Worm (Caenorhabditis elegans): Measurements from ENCODE around the gene pap-3.

DNA sequence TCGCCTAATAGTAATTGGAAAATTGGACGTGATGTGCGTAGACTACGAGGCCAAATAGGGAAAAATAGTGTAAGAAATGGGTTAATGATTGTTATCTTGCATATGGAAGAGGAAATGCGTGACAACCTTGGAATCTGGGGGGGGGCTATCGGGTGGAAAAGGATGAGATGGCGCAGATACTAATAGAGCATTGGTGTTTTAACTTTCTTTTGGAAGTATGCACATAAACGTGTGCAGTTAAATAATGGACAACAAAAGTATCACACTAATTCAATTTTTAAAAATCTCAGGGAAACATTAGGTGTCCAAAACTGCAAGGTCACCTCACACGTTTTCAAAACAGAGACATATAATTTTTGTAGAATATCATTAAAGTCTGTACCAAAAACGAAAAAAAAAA is 3.4 kb upstream of the pap-3 start, which contains the start of gene Y6D1A.2:
- no peak for TF ChIP-seq pha-2 (tag; optimal IDR thresholded peaks at IDR 0.05)
- no peak for TF ChIP-seq hlh-30 (tag; optimal IDR thresholded peaks at IDR 0.05; ENCODE audit: insufficient read depth)

Data from whole organism, late embryonic.